Fruit fly (Drosophila melanogaster) whole organism, prepupa: ENCODE results near the gene CG7332.

Experiments
- Blimp-1 ChIP-seq: fragments of 200-800 bp; sonication (Bioruptor generic); optimal IDR thresholded peaks from 3 replicates; lab custom pipeline; 2017; ENCODE audit warnings: missing biosample characterization, missing genetic modification characterization, mild to moderate bottlenecking, moderate library complexity, missing genetic modification reagents
- CG16779 ChIP-seq: fragments of 200-800 bp; sonication (Bioruptor generic); optimal IDR thresholded peaks from 3 replicates; lab custom pipeline; 2017; ENCODE audit warnings: missing biosample characterization, mild to moderate bottlenecking, missing genetic modification characterization
- CG32006 ChIP-seq: fragments of 200-800 bp; sonication (Bioruptor generic); optimal IDR thresholded peaks from 3 replicates; lab custom pipeline; 2017; ENCODE audit warnings: missing biosample characterization, mild to moderate bottlenecking, missing genetic modification characterization
- CG8119 ChIP-seq: fragments of 200-800 bp; sonication (Bioruptor generic); IDR thresholded peaks from 3 replicates; pipeline ENCODE4 v1.3.6; 2022; ENCODE audit warnings: missing biosample characterization, missing genetic modification characterization
- Eip75B ChIP-seq: fragments of 200-800 bp; sonication (Bioruptor generic); optimal IDR thresholded peaks from 3 replicates; lab custom pipeline; 2016; ENCODE audit warnings: missing biosample characterization, missing genetic modification characterization
- Gug ChIP-seq: fragments of 200-800 bp; sonication (Bioruptor generic); IDR thresholded peaks from 2 replicates; pipeline ENCODE4 v1.3.6; 2022; ENCODE audit warnings: missing biosample characterization, missing genetic modification characterization
- net ChIP-seq: fragments of 200-800 bp; sonication (Bioruptor generic); optimal IDR thresholded peaks from 3 replicates; lab custom pipeline; 2016; ENCODE audit warnings: missing biosample characterization, missing genetic modification characterization

DNA sequence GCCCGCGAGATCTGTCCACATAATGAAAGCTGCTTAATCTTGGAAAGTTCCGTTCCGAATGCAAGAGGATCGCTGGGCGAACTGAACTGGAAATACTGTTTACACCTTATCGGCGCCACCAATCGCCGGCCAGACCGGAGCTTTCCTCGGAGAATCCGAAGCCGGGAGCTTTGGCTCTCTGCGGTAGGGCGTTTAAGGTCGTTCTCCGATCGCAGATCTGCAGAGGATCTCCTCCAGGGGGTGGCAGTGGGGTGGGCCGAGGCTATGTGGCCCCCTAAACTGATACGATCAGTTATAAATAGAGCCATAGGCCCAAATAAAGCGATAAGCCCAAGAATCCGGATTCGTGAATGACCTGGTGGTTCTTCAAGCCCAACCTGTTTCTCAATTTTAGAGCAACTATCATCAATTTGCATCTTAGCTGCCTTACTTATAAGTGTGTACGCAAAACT is 26.9 kb upstream of the CG7332 start, which contains the start of gene CG7322:
- TF ChIP-seq CG16779 (tag; lab: Kevin White, UChicago) (no peak), CG8119 (no peak), CG32006 (no peak), Blimp-1 (GFP tag; lab: Kevin White, UChicago) (no peak), Gug (GFP tag; lab: Robert Waterston, UW) (no peak), net (no peak), Eip75B (GFP tag; lab: Kevin White, UChicago) (no peak)
